Worm (Caenorhabditis elegans): ENCODE results near the gene clec-143.

clec-143 gene

ce11 chrII:10446814-10447213, 23.3 kb downstream of the clec-143 start:
- peak in 1 of 3 experiments; percentile 20 for TF ChIP-seq dpl-1 (GFP tag; optimal IDR thresholded peaks at IDR 0.05)
- no peak for TF ChIP-seq zip-4 (GFP tag; optimal IDR thresholded peaks at IDR 0.05)
- no peak for TF ChIP-seq snpc-4 (tag; optimal IDR thresholded peaks at IDR 0.05)
- TF ChIP-seq rnt-1 (tag; optimal IDR thresholded peaks at IDR 0.05), result peak; percentile 52

ce11 chrII:10446300-10446699, 23.8 kb downstream of the clec-143 start:
- no peak for TF ChIP-seq alr-1 (tag; optimal IDR thresholded peaks at IDR 0.05; ENCODE audit: borderline replicate concordance)
- TF ChIP-seq dpl-1 (GFP tag; optimal IDR thresholded peaks at IDR 0.05), result peak in 2 of 3 experiments; percentile 6 to 42
- peak; percentile 4 for TF ChIP-seq C16A3.4 (tag; optimal IDR thresholded peaks at IDR 0.05)
- TF ChIP-seq F16B12.6 (tag; optimal IDR thresholded peaks at IDR 0.05), result no peak
- no peak for TF ChIP-seq efl-1 (optimal IDR thresholded peaks at IDR 0.05)
- peak in 1 of 2 experiments; percentile 50 for TF ChIP-seq efl-1 (GFP tag; optimal IDR thresholded peaks at IDR 0.05 in 1 of 2)
- peak in 1 of 2 experiments; percentile 80 for TF ChIP-seq mdl-1 (tag; optimal IDR thresholded peaks at IDR 0.05)
- peak; percentile 0 for TF ChIP-seq pag-3 (tag; optimal IDR thresholded peaks at IDR 0.05; ENCODE audit: borderline replicate concordance, insufficient read depth)
- no peak for TF ChIP-seq hlh-17 (GFP tag; optimal IDR thresholded peaks at IDR 0.05; ENCODE audit: borderline replicate concordance)
- peak; percentile 12 to 44 for TF ChIP-seq lsy-2 (tag; optimal IDR thresholded peaks at IDR 0.05)
- TF ChIP-seq lin-39 (tag; optimal IDR thresholded peaks at IDR 0.05), result no peak
- no peak for TF ChIP-seq ceh-82 (tag; optimal IDR thresholded peaks at IDR 0.05)
- TF ChIP-seq C34B4.2 (tag; optimal IDR thresholded peaks at IDR 0.05), result no peak
- peak; percentile 78 for TF ChIP-seq snu-23 (GFP tag; optimal IDR thresholded peaks at IDR 0.05)
- peak; percentile 86 for TF ChIP-seq unc-130 (tag; optimal IDR thresholded peaks at IDR 0.05)
- TF ChIP-seq elt-2 (tag; optimal IDR thresholded peaks at IDR 0.05), result peak; percentile 65
- TF ChIP-seq nhr-20 (tag; optimal IDR thresholded peaks at IDR 0.05), result peak; percentile 88
- no peak for TF ChIP-seq nhr-12 (tag; optimal IDR thresholded peaks at IDR 0.05)
- peak; percentile 59 for TF ChIP-seq nhr-90 (tag; optimal IDR thresholded peaks at IDR 0.05; ENCODE audit: poor library complexity)
- peak; percentile 61 for TF ChIP-seq ztf-4 (tag; optimal IDR thresholded peaks at IDR 0.05)
- TF ChIP-seq nhr-85 (tag), result peak; percentile 87
- TF ChIP-seq lin-13 (GFP tag; optimal IDR thresholded peaks at IDR 0.05), result peak; percentile 8
- TF ChIP-seq nhr-28 (tag; optimal IDR thresholded peaks at IDR 0.05), result no peak
- peak; percentile 57 for TF ChIP-seq mep-1 (tag; optimal IDR thresholded peaks at IDR 0.05)
- no peak for TF ChIP-seq nhr-76 (tag; optimal IDR thresholded peaks at IDR 0.05)
- TF ChIP-seq nhr-71 (tag; optimal IDR thresholded peaks at IDR 0.05), result peak; percentile 85
- TF ChIP-seq aly-2 (tag; optimal IDR thresholded peaks at IDR 0.05), result no peak
- peak; percentile 11 for TF ChIP-seq nhr-47 (tag; optimal IDR thresholded peaks at IDR 0.05)
- TF ChIP-seq dsc-1 (tag; optimal IDR thresholded peaks at IDR 0.05), result no peak
- TF ChIP-seq lin-14 (GFP tag; optimal IDR thresholded peaks at IDR 0.05), result peak; percentile 72
- no peak for TF ChIP-seq ama-1 (optimal IDR thresholded peaks at IDR 0.05)
- no peak for TF ChIP-seq hpl-2 (GFP tag; optimal IDR thresholded peaks at IDR 0.05)
- peak; percentile 85 for TF ChIP-seq nhr-19 (GFP tag; conservative IDR thresholded peaks at IDR 0.05)
- TF ChIP-seq tbx-2 (tag; optimal IDR thresholded peaks at IDR 0.05), result peak; percentile 56
- TF ChIP-seq elt-3 (tag; optimal IDR thresholded peaks at IDR 0.05), result peak in 2 of 6 experiments; percentile 31 to 87
- TF ChIP-seq isw-1 (GFP tag; IDR thresholded peaks at IDR 0.05), result no peak
- TF ChIP-seq blmp-1 (tag; optimal IDR thresholded peaks at IDR 0.05), result peak; percentile 92
- TF ChIP-seq fos-1 (tag; optimal IDR thresholded peaks at IDR 0.05), result no peak
- peak; percentile 51 for TF ChIP-seq rnt-1 (tag; optimal IDR thresholded peaks at IDR 0.05)
- peak; percentile 3 to 77 for TF ChIP-seq lin-35 (GFP tag; optimal IDR thresholded peaks at IDR 0.05)
- TF ChIP-seq nhr-11 (tag; optimal IDR thresholded peaks at IDR 0.05), result no peak
- peak; percentile 53 for TF ChIP-seq lir-3 (tag; optimal IDR thresholded peaks at IDR 0.05; ENCODE audit: poor library complexity)
- TF ChIP-seq ces-1 (GFP tag; optimal IDR thresholded peaks at IDR 0.05), result no peak
- no peak for TF ChIP-seq sup-37 (GFP tag; optimal IDR thresholded peaks at IDR 0.05)
- TF ChIP-seq unc-86 (tag; optimal IDR thresholded peaks at IDR 0.05), result no peak
- TF ChIP-seq swsn-7 (tag; optimal IDR thresholded peaks at IDR 0.05), result no peak
- no peak for TF ChIP-seq ceh-88 (GFP tag; IDR thresholded peaks at IDR 0.05)
- no peak for TF ChIP-seq zag-1 (tag; optimal IDR thresholded peaks at IDR 0.05)
- no peak for TF ChIP-seq irx-1 (tag; optimal IDR thresholded peaks at IDR 0.05)

Measured in whole organism, L1 larva.